Worm (Caenorhabditis elegans) whole organism, L2 larva: Measurements from ENCODE around the gene Y69A2AR.16.

Source experiments
- C34F6.9 ChIP-seq: fragments of 150-350 bp; optimal IDR thresholded peaks from 2 replicates; lab custom pipeline; 2014; ENCODE audit warnings: missing biosample characterization, missing genetic modification characterization
- alr-1 ChIP-seq: fragments of 150-350 bp; optimal IDR thresholded peaks from 2 replicates; lab custom pipeline; 2014; ENCODE audit warnings: missing biosample characterization, missing genetic modification characterization
- aly-2 ChIP-seq: fragments of 150-350 bp; optimal IDR thresholded peaks from 2 replicates; lab custom pipeline; 2014; ENCODE audit warnings: missing biosample characterization, missing genetic modification characterization
- blmp-1 ChIP-seq: sonication (generic microtip); optimal IDR thresholded peaks from 2 replicates; lab custom pipeline; 2017; ENCODE audit warnings: missing genetic modification characterization, mild to moderate bottlenecking, missing compliant biosample characterization, antibody characterized with exemption, moderate library complexity; ENCODE audit not compliant: insufficient read depth
- ceh-16 ChIP-seq: fragments of 150-350 bp; optimal IDR thresholded peaks from 2 replicates; lab custom pipeline; 2014; ENCODE audit warnings: missing biosample characterization, missing genetic modification characterization
- crh-2 ChIP-seq: sonication (generic microtip); optimal IDR thresholded peaks from 2 replicates; lab custom pipeline; 2017; ENCODE audit warnings: missing biosample characterization, missing genetic modification characterization
- dmd-4 ChIP-seq: sonication (generic microtip); optimal IDR thresholded peaks from 2 replicates; lab custom pipeline; 2017; ENCODE audit warnings: missing biosample characterization, missing genetic modification characterization
- egl-27 ChIP-seq: sonication (generic microtip); optimal IDR thresholded peaks from 3 replicates; lab custom pipeline; 2017; ENCODE audit warnings: missing biosample characterization, missing genetic modification reagents, missing genetic modification characterization
- elt-1 ChIP-seq: fragments of 150-350 bp; optimal IDR thresholded peaks from 2 replicates; lab custom pipeline; 2014; ENCODE audit warnings: missing biosample characterization, missing genetic modification characterization
- elt-3 ChIP-seq: sonication (generic microtip); optimal IDR thresholded peaks from 2 replicates; lab custom pipeline; 2017; ENCODE audit warnings: missing biosample characterization, missing genetic modification characterization
- lin-13 ChIP-seq: fragments of 150-350 bp; optimal IDR thresholded peaks from 2 replicates; lab custom pipeline; 2014; ENCODE audit warnings: missing biosample characterization, missing genetic modification reagents, missing genetic modification characterization
- lin-39 ChIP-seq: fragments of 150-350 bp; optimal IDR thresholded peaks from 2 replicates; lab custom pipeline; 2014; ENCODE audit warnings: missing biosample characterization, missing genetic modification reagents, missing genetic modification characterization
- lsy-2 ChIP-seq, 2 experiments: fragments of 150-350 bp in 1 of 2; sonication (generic microtip) in 1 of 2; optimal IDR thresholded peaks; 2 replicates each; lab custom pipeline; 2014 to 2017; ENCODE audit warnings: missing biosample characterization in 2 of 2, missing genetic modification characterization in 2 of 2
- mab-5 ChIP-seq: fragments of 150-350 bp; optimal IDR thresholded peaks from 2 replicates; lab custom pipeline; 2014; ENCODE audit warnings: missing biosample characterization, missing genetic modification characterization
- mdl-1 ChIP-seq, 2 experiments: fragments of 150-350 bp in 1 of 2; sonication (generic microtip) in 1 of 2; optimal IDR thresholded peaks; 2 replicates each; lab custom pipeline; 2017; ENCODE audit warnings: missing biosample characterization in 2 of 2, missing genetic modification characterization in 2 of 2
- nhr-10 ChIP-seq: sonication (generic microtip); optimal IDR thresholded peaks from 2 replicates; lab custom pipeline; 2017; ENCODE audit warnings: missing biosample characterization, missing genetic modification characterization
- nhr-11 ChIP-seq: fragments of 150-350 bp; optimal IDR thresholded peaks from 2 replicates; lab custom pipeline; 2014; ENCODE audit warnings: missing biosample characterization, missing genetic modification characterization
- nhr-129 ChIP-seq: fragments of 150-350 bp; optimal IDR thresholded peaks from 2 replicates; lab custom pipeline; 2014; ENCODE audit warnings: missing biosample characterization, missing genetic modification characterization
- nhr-21 ChIP-seq: fragments of 150-350 bp; optimal IDR thresholded peaks from 2 replicates; lab custom pipeline; 2014; ENCODE audit warnings: missing biosample characterization, missing genetic modification characterization
- nhr-23 ChIP-seq: fragments of 150-350 bp; optimal IDR thresholded peaks from 2 replicates; lab custom pipeline; 2014; ENCODE audit warnings: missing biosample characterization, missing genetic modification reagents, missing genetic modification characterization
- nhr-237 ChIP-seq: fragments of 150-350 bp; optimal IDR thresholded peaks from 2 replicates; lab custom pipeline; 2014; ENCODE audit warnings: missing biosample characterization, missing genetic modification characterization
- nhr-25 ChIP-seq: fragments of 150-350 bp; sonication (generic microtip); optimal IDR thresholded peaks from 3 replicates; lab custom pipeline; 2014; ENCODE audit warnings: missing biosample characterization, missing genetic modification characterization
- nhr-6 ChIP-seq: fragments of 150-350 bp; optimal IDR thresholded peaks from 2 replicates; lab custom pipeline; 2014; ENCODE audit warnings: missing biosample characterization, missing genetic modification characterization
- nhr-77 ChIP-seq: fragments of 150-350 bp; optimal IDR thresholded peaks from 2 replicates; lab custom pipeline; 2014; ENCODE audit warnings: missing biosample characterization, missing genetic modification characterization
- peb-1 ChIP-seq: fragments of 150-350 bp; optimal IDR thresholded peaks from 2 replicates; lab custom pipeline; 2014; ENCODE audit warnings: missing biosample characterization, missing genetic modification characterization
- sma-3 ChIP-seq: sonication (generic microtip); optimal IDR thresholded peaks from 2 replicates; lab custom pipeline; 2016; ENCODE audit warnings: missing genetic modification reagents, missing genetic modification characterization, missing compliant biosample characterization
- sma-9 ChIP-seq, 2 experiments: fragments of 150-350 bp in 1 of 2; sonication (generic microtip) in 1 of 2; optimal IDR thresholded peaks; 2 replicates each; lab custom pipeline; 2014 to 2016; ENCODE audit warnings: missing genetic modification characterization in 2 of 2, mild to moderate bottlenecking in 1 of 2, missing biosample characterization in 1 of 2, missing compliant biosample characterization in 1 of 2, missing genetic modification reagents in 1 of 2, moderate library complexity in 1 of 2
- unc-39 ChIP-seq: fragments of 150-350 bp; optimal IDR thresholded peaks from 2 replicates; lab custom pipeline; 2014; ENCODE audit warnings: missing biosample characterization, missing genetic modification characterization
- unc-55 ChIP-seq: fragments of 150-350 bp; sonication (generic microtip); optimal IDR thresholded peaks from 3 replicates; lab custom pipeline; 2014; ENCODE audit warnings: missing biosample characterization, missing genetic modification reagents, missing genetic modification characterization
- ztf-1 ChIP-seq: fragments of 200-800 bp; sonication (Bioruptor generic); conservative IDR thresholded peaks from 2 replicates; pipeline ENCODE4 v1.3.6; 2022; ENCODE audit warnings: missing genetic modification characterization, missing compliant biosample characterization
- ztf-11 ChIP-seq: sonication (generic microtip); optimal IDR thresholded peaks from 2 replicates; lab custom pipeline; 2017; ENCODE audit warnings: missing biosample characterization, missing genetic modification characterization
- ztf-4 ChIP-seq: fragments of 150-350 bp; optimal IDR thresholded peaks from 2 replicates; lab custom pipeline; 2014; ENCODE audit warnings: missing biosample characterization, missing genetic modification characterization

Gene Y69A2AR.16

DNA sequence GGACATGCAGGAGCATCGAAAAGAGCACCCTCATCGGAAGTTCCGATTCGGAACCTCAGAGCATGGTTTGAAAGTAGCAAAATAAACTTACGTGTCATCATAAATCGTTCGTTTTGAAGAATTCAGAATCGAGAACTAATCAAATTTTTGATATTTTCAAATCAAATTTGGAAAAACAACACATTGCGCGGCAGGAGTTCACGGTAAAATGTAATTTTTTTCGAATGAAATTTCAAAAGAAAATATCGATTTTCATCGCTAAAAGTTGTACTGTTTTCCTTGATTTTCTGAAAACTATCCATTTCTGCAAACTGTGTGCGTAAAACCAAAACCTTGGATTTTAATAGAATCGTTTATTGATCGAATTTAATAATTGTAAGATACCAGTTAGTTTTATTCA, 66.4 kb downstream of the Y69A2AR.16 start, which contains the start of gene Y69A2AR.24:
TSS of gene Y69A2AR.24 (minus strand) at position 101 of the 400 bp plus-strand sequence.
- TF ChIP-seq alr-1 (tag; lab: Kevin White, UChicago) (no peak), ztf-1 (GFP tag; lab: Robert Waterston, UW) (no peak), nhr-77 (tag; lab: Kevin White, UChicago) (no peak), mdl-1 (tag; optimal IDR thresholded peaks at IDR 0.05; lab: Kevin White, UChicago) (no peak), crh-2 (tag; lab: Kevin White, UChicago) (no peak), unc-39 (tag; lab: Kevin White, UChicago) (no peak), ztf-11 (tag; lab: Kevin White, UChicago) (no peak), ztf-4 (tag; lab: Kevin White, UChicago) (no peak), ceh-16 (no peak), lin-39 (tag; lab: Kevin White, UChicago) (no peak), lin-13 (no peak), unc-55 (GFP tag; lab: Kevin White, UChicago) (no peak), nhr-129 (no peak), peb-1 (tag; lab: Kevin White, UChicago) (no peak), lsy-2 (tag; optimal IDR thresholded peaks at IDR 0.05; lab: Kevin White, UChicago) (no peak), nhr-237 (no peak), C34F6.9 (tag; lab: Kevin White, UChicago) (no peak), blmp-1 (no peak), egl-27 (no peak)
- TF ChIP-seq, all 48 proteins: peak for 0

DNA sequence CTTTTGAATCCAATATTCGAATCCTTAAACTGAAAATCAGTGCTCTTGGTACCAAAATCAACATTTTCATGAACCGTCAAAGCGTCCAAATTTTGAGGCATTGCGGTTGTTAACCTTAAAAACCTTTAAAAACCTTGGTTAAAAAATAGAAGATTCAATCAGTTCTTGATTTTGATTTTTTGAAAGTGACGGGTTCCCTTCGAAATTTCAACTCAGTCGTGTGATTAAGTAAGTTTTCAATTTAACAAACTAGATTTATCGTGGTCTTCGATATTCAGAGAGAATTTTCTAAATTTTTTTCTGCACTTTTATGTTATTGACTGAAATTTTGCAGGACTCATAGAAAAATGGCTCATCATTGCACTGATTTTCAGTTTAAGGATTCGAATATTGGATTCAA, 70.7 kb downstream of the Y69A2AR.16 start, which contains the start of the genes Y69A2AR.25 and Y69A2AR.12:
TSS of gene Y69A2AR.25 (minus strand) at position 101 of the 400 bp plus-strand sequence.
TSS of gene Y69A2AR.12 (plus strand) at position 348 of the 400 bp plus-strand sequence.
- TF ChIP-seq ztf-1 (GFP tag; lab: Robert Waterston, UW), result no peak
- TF ChIP-seq ceh-16, result no peak
- TF ChIP-seq, all 48 proteins: peak for 0

DNA sequence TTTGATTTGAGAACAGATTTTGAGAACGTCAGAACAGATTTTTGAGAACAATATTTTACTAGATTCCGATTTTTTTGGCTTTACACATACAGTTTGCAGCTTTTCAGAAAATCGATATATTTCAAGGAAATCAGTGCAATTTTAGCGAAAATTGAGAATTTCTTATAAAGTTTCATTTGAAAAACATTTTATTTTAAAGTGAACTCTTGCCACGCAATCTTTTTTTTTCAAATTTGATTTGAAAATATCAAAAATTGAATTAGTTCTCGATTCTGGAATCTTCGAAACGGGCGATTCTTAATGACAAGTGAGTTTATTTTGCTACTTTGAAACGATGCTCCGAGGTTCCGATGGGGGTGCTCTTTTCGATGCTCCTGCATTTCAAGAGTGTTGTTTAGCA, 74.5 kb downstream of the Y69A2AR.16 start, which contains the start of gene Y69A2AR.51:
TSS of gene Y69A2AR.51 (plus strand) at position 301 of the 400 bp plus-strand sequence.
- TF ChIP-seq nhr-25 (tag; lab: Kevin White, UChicago), result no peak

DNA sequence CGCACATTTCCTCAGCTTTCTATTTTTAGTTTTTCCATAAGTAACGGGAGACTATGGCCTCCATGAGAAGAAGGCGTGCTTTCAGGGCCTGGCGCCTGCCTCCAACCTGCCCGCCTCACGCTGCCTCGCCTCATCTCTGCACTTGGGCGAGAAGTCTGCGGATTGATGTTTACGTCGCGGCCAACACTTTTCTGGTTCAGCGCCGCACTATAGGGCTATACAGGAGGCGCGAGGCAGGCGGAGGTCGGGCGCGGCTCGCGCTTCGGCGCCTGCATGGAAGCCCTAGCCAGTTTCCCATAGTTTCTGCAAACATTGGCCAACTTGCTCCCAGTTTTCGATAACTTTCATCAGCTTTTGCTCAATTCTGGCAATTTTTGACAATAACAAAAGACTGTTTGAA, 75.5 kb downstream of the Y69A2AR.16 start:
- TF ChIP-seq ceh-16 (no peak), lsy-2 (tag; optimal IDR thresholded peaks at IDR 0.05; lab: Kevin White, UChicago) (no peak), ztf-1 (GFP tag; lab: Robert Waterston, UW) (no peak), nhr-23 (tag; lab: Kevin White, UChicago) (no peak), lin-39 (tag; lab: Kevin White, UChicago) (no peak), nhr-6 (tag; lab: Kevin White, UChicago) (no peak), dmd-4 (tag; lab: Kevin White, UChicago) (no peak), nhr-237 (no peak), nhr-10 (tag; lab: Kevin White, UChicago) (no peak), nhr-11 (tag; lab: Kevin White, UChicago) (no peak), aly-2 (no peak), elt-1 (tag; lab: Kevin White, UChicago) (no peak), mab-5 (tag; lab: Kevin White, UChicago) (no peak), sma-9 (GFP tag; optimal IDR thresholded peaks at IDR 0.05; lab: Kevin White, UChicago) (no peak), sma-9 (tag; optimal IDR thresholded peaks at IDR 0.05; lab: Kevin White, UChicago) (no peak), sma-3 (GFP tag; lab: Kevin White, UChicago) (no peak), elt-3 (no peak), nhr-21 (no peak), egl-27 (no peak), unc-55 (GFP tag; lab: Kevin White, UChicago) (no peak)
